Fruit fly (Drosophila melanogaster): ENCODE results near the gene srw.

srw gene

dm6 chr3L:4313299-4313698, 30.0 kb upstream of the srw start, which contains the start of gene Claspin (continued):
- TF ChIP-seq BEAF-32 (GFP tag; optimal IDR thresholded peaks at IDR 0.05), result peak; percentile 30
- TF ChIP-seq Dip3 (GFP tag; optimal IDR thresholded peaks at IDR 0.05), result peak; percentile 58
- TF ChIP-seq CG9797 (GFP tag; optimal IDR thresholded peaks at IDR 0.05), result peak; percentile 66
- TF ChIP-seq CG15514 (GFP tag; optimal IDR thresholded peaks at IDR 0.05), result peak; percentile 53
- 0 out of 2 replicates have a peak, but pooled peaks have one; percentile 11 for TF ChIP-seq ranshi (GFP tag; IDR thresholded peaks at IDR 0.05)
- peak; percentile 60 for TF ChIP-seq shn (GFP tag; optimal IDR thresholded peaks at IDR 0.05)
- TF ChIP-seq Aef1 (GFP tag; IDR thresholded peaks at IDR 0.05), result 0 out of 3 replicates have a peak, but pooled peaks have one; percentile 21
- TF ChIP-seq mam (GFP tag; optimal IDR thresholded peaks at IDR 0.05), result peak; percentile 60
- peak; percentile 33 for TF ChIP-seq Fer1 (GFP tag; optimal IDR thresholded peaks at IDR 0.05)
- no peak for TF ChIP-seq sisA (GFP tag; IDR thresholded peaks at IDR 0.05)
- TF ChIP-seq CG30020 (tag; optimal IDR thresholded peaks at IDR 0.05), result peak; percentile 1
- TF ChIP-seq MBD-R2 (GFP tag; IDR thresholded peaks at IDR 0.05), result peak; percentile 86
- peak; percentile 61 for TF ChIP-seq CG13624 (GFP tag; optimal IDR thresholded peaks at IDR 0.05)
- TF ChIP-seq pho (GFP tag; optimal IDR thresholded peaks at IDR 0.05), result peak; percentile 53
- TF ChIP-seq mirr (GFP tag; optimal IDR thresholded peaks at IDR 0.05), result no peak
- peak; percentile 96 for TF ChIP-seq Ets65A (GFP tag)
- no peak for TF ChIP-seq CG11504 (tag; optimal IDR thresholded peaks at IDR 0.05)
- TF ChIP-seq E2f2 (GFP tag; IDR thresholded peaks at IDR 0.05), result peak; percentile 98
- peak in 1 of 3 experiments; percentile 6 for TF ChIP-seq Stat92E (GFP tag; optimal IDR thresholded peaks at IDR 0.05)
- peak; percentile 35 for TF ChIP-seq CG14710 (tag; optimal IDR thresholded peaks at IDR 0.05)
- TF ChIP-seq eve (GFP tag; optimal IDR thresholded peaks at IDR 0.05), result no peak
- peak; percentile 61 for TF ChIP-seq bbx (GFP tag; IDR thresholded peaks at IDR 0.05; ENCODE audit: partially characterized antibody)
- no peak for TF ChIP-seq gsb-n (tag; optimal IDR thresholded peaks at IDR 0.05)
- peak; percentile 40 for TF ChIP-seq PHDP (tag; optimal IDR thresholded peaks at IDR 0.05)
- TF ChIP-seq CG18599 (GFP tag; optimal IDR thresholded peaks at IDR 0.05), result no peak
- peak; percentile 65 for TF ChIP-seq B-H2 (GFP tag; optimal IDR thresholded peaks at IDR 0.05)
- peak; percentile 95 for TF ChIP-seq CG10267 (tag; optimal IDR thresholded peaks at IDR 0.05)
- no peak for TF ChIP-seq nerfin-1 (tag; optimal IDR thresholded peaks at IDR 0.05)
- peak; percentile 66 for TF ChIP-seq Lhr (GFP tag; optimal IDR thresholded peaks at IDR 0.05)
- TF ChIP-seq esg (GFP tag; conservative IDR thresholded peaks at IDR 0.05), result no peak
- peak; percentile 17; the same call in 1 of the 2 replicates for TF ChIP-seq H2.0 (GFP tag; IDR thresholded peaks at IDR 0.05)
- TF ChIP-seq Ptx1 (GFP tag; IDR thresholded peaks at IDR 0.05), result peak; percentile 11; the same call in 1 of the 2 replicates
- TF ChIP-seq Dref (GFP tag; IDR thresholded peaks at IDR 0.05), result peak; percentile 38
- TF ChIP-seq CG16779 (GFP tag; IDR thresholded peaks at IDR 0.05), result 0 out of 2 replicates have a peak, but pooled peaks have one; percentile 2
- TF ChIP-seq ERR (GFP tag; optimal IDR thresholded peaks at IDR 0.05), result peak; percentile 5
- peak; percentile 62 for TF ChIP-seq Xrp1 (GFP tag; IDR thresholded peaks at IDR 0.05)
- TF ChIP-seq CG33213 (GFP tag; optimal IDR thresholded peaks at IDR 0.05), result peak; percentile 45
- peak; percentile 68 for TF ChIP-seq cg (GFP tag; optimal IDR thresholded peaks at IDR 0.05)
- TF ChIP-seq HLH3B (GFP tag; IDR thresholded peaks at IDR 0.05), result no peak
- peak; percentile 11 for TF ChIP-seq CG3163 (GFP tag; optimal IDR thresholded peaks at IDR 0.05)
- no peak for TF ChIP-seq CG1792 (GFP tag; optimal IDR thresholded peaks at IDR 0.05)
- peak; percentile 58 for TF ChIP-seq CG12942 (GFP tag; optimal IDR thresholded peaks at IDR 0.05)
- peak; percentile 49 for TF ChIP-seq gfzf (GFP tag; optimal IDR thresholded peaks at IDR 0.05)
- no peak for TF ChIP-seq Optix (GFP tag; IDR thresholded peaks at IDR 0.05)
- TF ChIP-seq CG1647 (GFP tag; optimal IDR thresholded peaks at IDR 0.05), result peak; percentile 35
- no peak for TF ChIP-seq HLH4C (GFP tag; IDR thresholded peaks at IDR 0.05; ENCODE audit: partially characterized antibody)
- TF ChIP-seq dysf (GFP tag; IDR thresholded peaks at IDR 0.05), result peak; percentile 30; the same call in 1 of the 3 replicates
- peak; percentile 83 for TF ChIP-seq pzg (GFP tag; optimal IDR thresholded peaks at IDR 0.05)
- peak; percentile 34 for TF ChIP-seq CG2116 (GFP tag; optimal IDR thresholded peaks at IDR 0.05)
- peak; percentile 54 for TF ChIP-seq CG17912 (GFP tag; optimal IDR thresholded peaks at IDR 0.05)
